Worm (Caenorhabditis elegans) whole organism, L4 larva: ENCODE measurements around the gene sqt-1.

Experiments used
- F44E2.7 ChIP-seq: fragments of 200-800 bp; sonication (Bioruptor generic); IDR thresholded peaks from 2 replicates; pipeline ENCODE4 v2.1.2; 2022; ENCODE audit warnings: missing genetic modification characterization, missing compliant biosample characterization
- ceh-32 ChIP-seq: sonication (generic microtip); optimal IDR thresholded peaks from 2 replicates; lab custom pipeline; 2016; ENCODE audit warnings: mild to moderate bottlenecking, missing genetic modification characterization, missing compliant biosample characterization; ENCODE audit not compliant: poor library complexity
- dpl-1 ChIP-seq: fragments of 150-350 bp; optimal IDR thresholded peaks from 2 replicates; lab custom pipeline; 2014; ENCODE audit warnings: missing biosample characterization, missing genetic modification reagents, missing genetic modification characterization
- fos-1 ChIP-seq: fragments of 150-350 bp; optimal IDR thresholded peaks from 2 replicates; lab custom pipeline; 2014; ENCODE audit warnings: missing biosample characterization, missing genetic modification characterization
- lsy-2 ChIP-seq, 2 experiments: fragments of 150-350 bp in 1 of 2; sonication (generic microtip) in 1 of 2; optimal IDR thresholded peaks; 2 replicates each; lab custom pipeline; 2014 to 2017; ENCODE audit warnings: missing biosample characterization in 2 of 2, missing genetic modification characterization in 2 of 2
- saeg-2 ChIP-seq: fragments of 200-800 bp; sonication (Bioruptor generic); IDR thresholded peaks from 2 replicates; pipeline ENCODE4 v1.3.6; 2022; ENCODE audit warnings: missing genetic modification reagents, missing genetic modification characterization, missing compliant biosample characterization

DNA sequence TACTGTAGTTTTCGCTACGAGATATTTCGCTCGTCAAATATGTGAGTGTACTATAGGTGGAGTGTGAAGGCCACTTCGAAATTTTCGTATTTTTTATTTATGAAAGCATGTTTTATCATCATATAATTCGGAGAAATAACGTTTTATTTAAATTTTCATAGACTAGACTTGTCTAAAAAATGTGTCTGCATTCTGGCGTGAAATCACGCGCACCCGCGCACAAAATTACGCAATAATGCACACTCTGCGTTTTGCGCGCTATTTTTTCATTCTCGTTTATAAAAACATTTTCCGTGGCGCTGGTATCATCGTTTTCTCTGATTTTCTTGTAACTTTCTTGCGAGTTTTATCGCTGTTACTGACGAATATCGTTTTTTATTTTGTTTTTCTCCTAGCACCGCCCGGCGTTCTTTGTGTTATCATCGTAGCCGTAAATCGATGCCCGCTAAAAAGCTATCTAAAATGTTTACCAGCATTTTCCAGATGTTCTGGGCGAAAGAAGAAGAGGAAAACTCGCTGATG lies 40.4 kb downstream of the sqt-1 start, which contains the start of gene saps-1:
- no peak for TF ChIP-seq ceh-32 (tag; lab: Kevin White, UChicago)
- no peak for TF ChIP-seq fos-1 (tag; lab: Kevin White, UChicago)
- TF ChIP-seq dpl-1, result peak; percentile 41
- TF ChIP-seq lsy-2 (tag; optimal IDR thresholded peaks at IDR 0.05; lab: Kevin White, UChicago), result peak in 1 of 2 experiments; percentile 43
- no peak for TF ChIP-seq saeg-2 (GFP tag; lab: Robert Waterston, UW)
- TF ChIP-seq F44E2.7, result no peak
